Fruit fly (Drosophila melanogaster): Measurements from ENCODE around the gene CG4045.

CG4045 gene

dm6 chrX:2088798-2089197 is 13.1 kb upstream of the CG4045 start (continued):
- TF ChIP-seq CG8944 (GFP tag; optimal IDR thresholded peaks at IDR 0.05) (no peak), odd (GFP tag; optimal IDR thresholded peaks at IDR 0.05) (no peak), fd102C (GFP tag; optimal IDR thresholded peaks at IDR 0.05) (no peak), D19A (tag; optimal IDR thresholded peaks at IDR 0.05) (peak; percentile 59), so (GFP tag; IDR thresholded peaks at IDR 0.05) (no peak), Nf-YC (tag; optimal IDR thresholded peaks at IDR 0.05) (no peak), Ets65A (GFP tag) (peak; percentile 78), vnd (GFP tag; IDR thresholded peaks at IDR 0.05; ENCODE audit: partially characterized antibody) (no peak), gt (GFP tag; IDR thresholded peaks at IDR 0.05) (no peak), otp (GFP tag; IDR thresholded peaks at IDR 0.05) (no peak), wdn (GFP tag; IDR thresholded peaks at IDR 0.05) (no peak), Dp (GFP tag; optimal IDR thresholded peaks at IDR 0.05) (no peak), Camta (GFP tag; optimal IDR thresholded peaks at IDR 0.05) (no peak), bsh (GFP tag; optimal IDR thresholded peaks at IDR 0.05) (no peak), CG2120 (GFP tag; optimal IDR thresholded peaks at IDR 0.05) (peak; percentile 21), CG15479 (GFP tag; optimal IDR thresholded peaks at IDR 0.05) (no peak), CG12155 (GFP tag; optimal IDR thresholded peaks at IDR 0.05) (no peak), GATAe (GFP tag; conservative IDR thresholded peaks at IDR 0.05) (no peak), Awh (GFP tag; IDR thresholded peaks at IDR 0.05) (no peak), ase (GFP tag; IDR thresholded peaks at IDR 0.05) (no peak), CG16813 (GFP tag; IDR thresholded peaks at IDR 0.05; ENCODE audit: partially characterized antibody) (no peak), ftz-f1 (GFP tag; optimal IDR thresholded peaks at IDR 0.05) (peak; percentile 26), Dbx (GFP tag; IDR thresholded peaks at IDR 0.05) (no peak), lbe (GFP tag; optimal IDR thresholded peaks at IDR 0.05) (no peak), Xbp1 (GFP tag; optimal IDR thresholded peaks at IDR 0.05) (no peak), CG14014 (GFP tag; IDR thresholded peaks at IDR 0.05) (no peak), Ssrp (tag; optimal IDR thresholded peaks at IDR 0.05) (no peak), CG11247 (GFP tag; IDR thresholded peaks at IDR 0.05) (0 out of 2 replicates have a peak, but pooled peaks have one; percentile 28), CG34224 (GFP tag; IDR thresholded peaks at IDR 0.05; ENCODE audit: partially characterized antibody) (no peak), CG17802 (tag; optimal IDR thresholded peaks at IDR 0.05) (no peak), CG13296 (GFP tag; optimal IDR thresholded peaks at IDR 0.05) (no peak), CG17359 (tag; optimal IDR thresholded peaks at IDR 0.05) (no peak), CG6254 (GFP tag; optimal IDR thresholded peaks at IDR 0.05) (no peak), maf-S (GFP tag; optimal IDR thresholded peaks at IDR 0.05) (no peak), CG4404 (GFP tag; IDR thresholded peaks at IDR 0.05) (no peak), CG2875 (GFP tag; optimal IDR thresholded peaks at IDR 0.05) (no peak), sens (GFP tag) (peak; percentile 8), CG14441 (GFP tag; IDR thresholded peaks at IDR 0.05) (0 out of 2 replicates have a peak, but pooled peaks have one; percentile 19), CG1647 (GFP tag; optimal IDR thresholded peaks at IDR 0.05) (no peak), Med (GFP tag) (peak; percentile 78), ash1 (GFP tag; optimal IDR thresholded peaks at IDR 0.05) (no peak), lov (optimal IDR thresholded peaks at IDR 0.05) (no peak), lov (GFP tag; IDR thresholded peaks at IDR 0.05) (no peak), Hr3 (GFP tag; optimal IDR thresholded peaks at IDR 0.05) (no peak), CG13287 (GFP tag; IDR thresholded peaks at IDR 0.05; ENCODE audit: partially characterized antibody) (no peak), Gsc (GFP tag; IDR thresholded peaks at IDR 0.05) (no peak), slbo (GFP tag; IDR thresholded peaks at IDR 0.05) (peak; percentile 6; the same call in 1 of the 2 replicates), PHDP (tag; optimal IDR thresholded peaks at IDR 0.05) (no peak), Ptx1 (GFP tag; IDR thresholded peaks at IDR 0.05) (peak; percentile 36; the same call in 1 of the 2 replicates), pan (optimal IDR thresholded peaks at IDR 0.05) (no peak), pan (GFP tag; optimal IDR thresholded peaks at IDR 0.05 in 1 of 2, IDR thresholded peaks at IDR 0.05 in 1 of 2) (peak in 1 of 2 experiments; percentile 6), croc (GFP tag; conservative IDR thresholded peaks at IDR 0.05) (no peak)

Data from whole organism, embryonic.